Fruit fly (Drosophila melanogaster): Measurements from ENCODE around the gene CG5167.

The CG5167 gene

DNA sequence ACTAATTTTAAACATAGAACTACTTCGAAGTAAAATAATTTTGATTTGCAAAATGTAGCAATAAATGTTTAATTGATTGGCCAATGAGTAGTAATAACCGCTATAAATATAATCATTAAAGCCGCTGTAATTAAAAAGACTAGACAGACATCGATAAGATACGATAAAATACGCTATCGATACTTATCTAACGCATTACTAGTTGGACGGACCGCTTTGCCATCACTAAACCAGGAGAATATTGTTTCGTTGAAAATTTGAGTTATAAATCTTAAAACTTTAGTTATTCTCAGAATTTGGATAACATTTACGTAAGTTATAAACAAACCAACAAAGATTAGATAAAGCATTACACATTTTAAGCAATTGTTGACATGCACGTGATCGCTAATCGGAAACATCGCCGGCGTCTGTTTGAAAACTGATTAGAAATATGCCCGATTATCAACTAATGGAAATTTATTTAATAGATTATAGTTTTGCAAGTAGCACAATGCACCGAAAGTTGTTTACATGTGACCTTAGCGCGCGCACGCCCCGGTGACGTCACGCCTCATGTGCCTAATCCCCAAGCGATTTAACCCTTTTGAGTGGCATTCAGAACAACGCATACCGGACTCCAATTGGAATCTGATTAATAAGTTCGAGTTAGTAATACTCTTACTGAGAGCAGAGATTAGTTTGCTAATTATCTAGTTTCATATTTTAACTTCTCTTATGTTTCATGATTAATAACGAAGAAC is 33.2 kb downstream of the CG5167 start, which contains the start of gene Desat1 (continued):
- TF ChIP-seq CG4360 (GFP tag; IDR thresholded peaks at IDR 0.05) (no peak), tll (GFP tag; optimal IDR thresholded peaks at IDR 0.05) (no peak), jumu (GFP tag; optimal IDR thresholded peaks at IDR 0.05) (no peak), CG14050 (GFP tag; IDR thresholded peaks at IDR 0.05) (no peak), CG18599 (GFP tag; optimal IDR thresholded peaks at IDR 0.05) (no peak), gem (tag; optimal IDR thresholded peaks at IDR 0.05) (peak; percentile 11), CG10267 (tag; optimal IDR thresholded peaks at IDR 0.05) (peak; percentile 50), sim (GFP tag; IDR thresholded peaks at IDR 0.05) (no peak), Rx (GFP tag; IDR thresholded peaks at IDR 0.05) (no peak), Jarid2 (GFP tag; optimal IDR thresholded peaks at IDR 0.05) (no peak), Ravus (GFP tag; IDR thresholded peaks at IDR 0.05) (no peak), danr (GFP tag; IDR thresholded peaks at IDR 0.05) (no peak), Mes4 (GFP tag; optimal IDR thresholded peaks at IDR 0.05) (no peak), chinmo (GFP tag; IDR thresholded peaks at IDR 0.05; ENCODE audit: partially characterized antibody) (peak; percentile 89; the same call in 3 of the 4 replicates), run (tag; optimal IDR thresholded peaks at IDR 0.05) (no peak), ttk (GFP tag; IDR thresholded peaks at IDR 0.05) (no peak), CG8281 (tag; optimal IDR thresholded peaks at IDR 0.05) (no peak), Dbx (GFP tag; IDR thresholded peaks at IDR 0.05) (no peak), chm (GFP tag; IDR thresholded peaks at IDR 0.05) (no peak), CG9797 (GFP tag; optimal IDR thresholded peaks at IDR 0.05) (no peak), Max (GFP tag; optimal IDR thresholded peaks at IDR 0.05) (no peak), CG9727 (GFP tag; optimal IDR thresholded peaks at IDR 0.05) (no peak), Vsx1 (GFP tag; optimal IDR thresholded peaks at IDR 0.05) (no peak), CG4820 (GFP tag; optimal IDR thresholded peaks at IDR 0.05) (no peak), tx (GFP tag; optimal IDR thresholded peaks at IDR 0.05) (no peak), CG17186 (GFP tag; optimal IDR thresholded peaks at IDR 0.05) (peak; percentile 12), CG5245 (GFP tag; optimal IDR thresholded peaks at IDR 0.05) (no peak), CG2202 (tag; optimal IDR thresholded peaks at IDR 0.05) (no peak), CTCF (GFP tag; optimal IDR thresholded peaks at IDR 0.05) (peak; percentile 14), D (optimal IDR thresholded peaks at IDR 0.05) (no peak), D (GFP tag; optimal IDR thresholded peaks at IDR 0.05) (no peak), CG12299 (tag; optimal IDR thresholded peaks at IDR 0.05) (no peak), CG7556 (GFP tag; optimal IDR thresholded peaks at IDR 0.05) (no peak), Bgb (GFP tag; IDR thresholded peaks at IDR 0.05; ENCODE audit: partially characterized antibody) (peak; percentile 90), B-H1 (GFP tag; IDR thresholded peaks at IDR 0.05) (no peak), Stat92E (GFP tag; optimal IDR thresholded peaks at IDR 0.05) (peak in 1 of 3 experiments; percentile 41), Sry-δ (GFP tag; optimal IDR thresholded peaks at IDR 0.05) (peak; percentile 93), CG15269 (tag; optimal IDR thresholded peaks at IDR 0.05) (no peak), emc (GFP tag; optimal IDR thresholded peaks at IDR 0.05) (no peak), lola (GFP tag; optimal IDR thresholded peaks at IDR 0.05) (no peak), CG13424 (tag; optimal IDR thresholded peaks at IDR 0.05) (no peak), odd (GFP tag; optimal IDR thresholded peaks at IDR 0.05) (no peak), ac (GFP tag; optimal IDR thresholded peaks at IDR 0.05) (no peak), CG1024 (GFP tag; IDR thresholded peaks at IDR 0.05) (no peak), gro (GFP tag; optimal IDR thresholded peaks at IDR 0.05) (peak; percentile 6), CG4617 (GFP tag; optimal IDR thresholded peaks at IDR 0.05; ENCODE audit: borderline replicate concordance) (peak; percentile 49), H2.0 (GFP tag; IDR thresholded peaks at IDR 0.05) (no peak), grn (GFP tag; optimal IDR thresholded peaks at IDR 0.05) (no peak), CG8388 (GFP tag; optimal IDR thresholded peaks at IDR 0.05) (no peak), ato (GFP tag; IDR thresholded peaks at IDR 0.05; ENCODE audit: partially characterized antibody) (peak; percentile 86)

Measured in whole organism, embryonic.